Fruit fly (Drosophila melanogaster): Measurements from ENCODE around the gene M1BP.

Gene M1BP

DNA sequence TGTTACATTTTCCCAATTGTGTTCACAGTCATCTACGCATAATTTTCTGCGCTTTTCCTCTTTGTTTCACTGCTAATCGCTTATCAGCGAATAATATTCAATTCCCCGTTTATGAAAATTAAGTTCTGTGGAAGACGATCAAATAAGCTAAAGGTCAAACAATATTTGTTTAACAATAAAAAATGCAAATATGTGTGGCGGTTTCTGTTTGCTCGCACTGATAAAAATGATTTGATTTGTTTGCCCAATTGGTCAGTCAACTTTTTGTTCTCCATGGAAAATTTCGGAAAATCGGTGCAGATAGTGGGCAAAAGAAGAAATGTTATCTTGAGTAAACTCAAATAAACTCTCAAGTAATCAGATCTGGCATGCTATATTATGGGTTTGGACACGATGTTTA is 26.8 kb downstream of the M1BP start (continued):
- TF ChIP-seq nerfin-2 (GFP tag; IDR thresholded peaks at IDR 0.05; ENCODE audit: partially characterized antibody) (no peak), D19A (tag; optimal IDR thresholded peaks at IDR 0.05) (no peak), CG7786 (GFP tag; optimal IDR thresholded peaks at IDR 0.05) (no peak), MESR4 (GFP tag; optimal IDR thresholded peaks at IDR 0.05) (no peak), CG15479 (GFP tag; optimal IDR thresholded peaks at IDR 0.05) (peak; percentile 40), Kr (GFP tag; optimal IDR thresholded peaks at IDR 0.05) (peak; percentile 17), Doc2 (GFP tag; IDR thresholded peaks at IDR 0.05) (no peak), D (optimal IDR thresholded peaks at IDR 0.05) (no peak), D (GFP tag; optimal IDR thresholded peaks at IDR 0.05) (no peak), sens (GFP tag) (peak; percentile 81), trh (GFP tag; optimal IDR thresholded peaks at IDR 0.05) (no peak), Antp (GFP tag; optimal IDR thresholded peaks at IDR 0.05) (no peak), CG3065 (GFP tag; optimal IDR thresholded peaks at IDR 0.05) (no peak), CG6813 (GFP tag; optimal IDR thresholded peaks at IDR 0.05) (peak; percentile 32), dmrt11E (tag; optimal IDR thresholded peaks at IDR 0.05) (peak; percentile 1), CG9727 (GFP tag; optimal IDR thresholded peaks at IDR 0.05) (peak; percentile 10), usp (GFP tag; optimal IDR thresholded peaks at IDR 0.05) (no peak), ash1 (GFP tag; optimal IDR thresholded peaks at IDR 0.05) (no peak), CG1603 (tag; optimal IDR thresholded peaks at IDR 0.05) (peak; percentile 22), ham (GFP tag; IDR thresholded peaks at IDR 0.05) (no peak), fd64A (GFP tag; optimal IDR thresholded peaks at IDR 0.05) (no peak), scrt (GFP tag; optimal IDR thresholded peaks at IDR 0.05) (no peak), CG8290 (GFP tag; optimal IDR thresholded peaks at IDR 0.05) (no peak), CG8290 (tag; optimal IDR thresholded peaks at IDR 0.05) (no peak), Vsx1 (GFP tag; optimal IDR thresholded peaks at IDR 0.05) (no peak)

DNA sequence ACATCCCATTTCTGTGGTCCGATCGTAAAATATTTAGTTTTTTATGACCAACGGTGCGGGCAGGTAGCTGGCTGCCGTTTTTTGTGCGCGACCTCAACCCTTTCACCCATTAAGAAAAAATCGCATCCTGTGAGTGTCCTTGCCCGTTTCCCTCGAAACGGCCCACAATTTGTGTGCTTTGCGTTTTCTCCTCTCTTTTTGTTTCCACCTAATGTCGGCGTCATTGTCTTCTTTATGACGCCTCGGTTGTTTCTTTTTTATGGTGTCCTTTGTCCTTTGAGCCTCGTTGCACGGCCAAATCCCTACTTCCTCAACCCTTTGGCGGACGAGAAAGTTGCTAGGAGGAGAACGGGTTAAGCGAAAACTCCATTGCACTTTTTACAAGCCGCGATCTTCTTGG is 30.3 kb downstream of the M1BP start:
- TF ChIP-seq ro (GFP tag; IDR thresholded peaks at IDR 0.05), result no peak
- TF ChIP-seq D (optimal IDR thresholded peaks at IDR 0.05), result peak; percentile 40
- TF ChIP-seq D (GFP tag; optimal IDR thresholded peaks at IDR 0.05), result no peak
- TF ChIP-seq pfk (GFP tag; optimal IDR thresholded peaks at IDR 0.05), result no peak
- peak; percentile 93 for TF ChIP-seq Kr (GFP tag; optimal IDR thresholded peaks at IDR 0.05)
- no peak for TF ChIP-seq Hmx (GFP tag; optimal IDR thresholded peaks at IDR 0.05)
- no peak for TF ChIP-seq kay (GFP tag; optimal IDR thresholded peaks at IDR 0.05)
- no peak for TF ChIP-seq CkIIα-i1 (GFP tag; IDR thresholded peaks at IDR 0.05)
- no peak for TF ChIP-seq CG18599 (GFP tag; optimal IDR thresholded peaks at IDR 0.05)
- TF ChIP-seq CG8388 (GFP tag; optimal IDR thresholded peaks at IDR 0.05), result no peak
- no peak for TF ChIP-seq ems (GFP tag; optimal IDR thresholded peaks at IDR 0.05)
- no peak for TF ChIP-seq Sox100B (GFP tag; optimal IDR thresholded peaks at IDR 0.05)
- no peak for TF ChIP-seq Side (GFP tag; optimal IDR thresholded peaks at IDR 0.05)
- no peak for TF ChIP-seq Bgb (GFP tag; IDR thresholded peaks at IDR 0.05; ENCODE audit: partially characterized antibody)
- peak; percentile 82 for TF ChIP-seq cad (GFP tag; optimal IDR thresholded peaks at IDR 0.05)
- no peak for TF ChIP-seq CG13424 (tag; optimal IDR thresholded peaks at IDR 0.05)
- no peak for TF ChIP-seq PHDP (tag; optimal IDR thresholded peaks at IDR 0.05)
- TF ChIP-seq CG18764 (GFP tag; optimal IDR thresholded peaks at IDR 0.05), result no peak
- no peak for TF ChIP-seq dpn (GFP tag; optimal IDR thresholded peaks at IDR 0.05)
- TF ChIP-seq Eip74EF (GFP tag; optimal IDR thresholded peaks at IDR 0.05), result no peak
- TF ChIP-seq tll (GFP tag; optimal IDR thresholded peaks at IDR 0.05), result peak in 1 of 2 experiments; percentile 20
- peak; percentile 76 for TF ChIP-seq zen (tag; optimal IDR thresholded peaks at IDR 0.05)
- no peak for TF ChIP-seq Lim3 (GFP tag; IDR thresholded peaks at IDR 0.05)

Data from whole organism, embryonic.